Worm (Caenorhabditis elegans) whole organism, young adult: ENCODE results near the gene let-4.

Experiments used
- B0035.1 ChIP-seq: sonication (generic microtip); optimal IDR thresholded peaks from 2 replicates; lab custom pipeline; 2016; ENCODE audit warnings: missing genetic modification characterization, mild to moderate bottlenecking, missing compliant biosample characterization, missing genotype, missing genetic modification reagents
- B0336.3 ChIP-seq: fragments of 200-800 bp; sonication (Bioruptor generic); IDR thresholded peaks from 2 replicates; pipeline ENCODE4 v1.3.6; 2022; ENCODE audit warnings: missing genetic modification characterization, missing compliant biosample characterization
- C17E4.6 ChIP-seq: fragments of 200-800 bp; sonication (Bioruptor generic); IDR thresholded peaks from 2 replicates; pipeline ENCODE4 v1.3.6; 2022; ENCODE audit warnings: missing genetic modification reagents, missing genetic modification characterization, missing compliant biosample characterization
- D2030.7 ChIP-seq: fragments of 200-800 bp; sonication (Bioruptor generic); IDR thresholded peaks from 2 replicates; pipeline ENCODE4 v1.3.6; 2022; ENCODE audit warnings: missing genetic modification reagents, missing genetic modification characterization, missing compliant biosample characterization
- F10E7.11 ChIP-seq: sonication (generic microtip); optimal IDR thresholded peaks from 2 replicates; lab custom pipeline; 2017; ENCODE audit warnings: mild to moderate bottlenecking, missing genetic modification characterization, moderate library complexity, missing compliant biosample characterization
- F23B12.7 ChIP-seq: sonication (generic microtip); optimal IDR thresholded peaks from 2 replicates; lab custom pipeline; 2017; ENCODE audit warnings: missing genetic modification characterization, mild to moderate bottlenecking, missing compliant biosample characterization, antibody characterized with exemption, moderate library complexity; ENCODE audit not compliant: insufficient read depth
- F33H1.4 ChIP-seq: fragments of 200-800 bp; sonication (Bioruptor generic); IDR thresholded peaks from 2 replicates; pipeline ENCODE4 v1.3.6; 2022; ENCODE audit warnings: missing genetic modification reagents, missing genetic modification characterization, missing compliant biosample characterization
- F37B4.10 ChIP-seq: fragments of 200-800 bp; sonication (Bioruptor generic); IDR thresholded peaks from 2 replicates; pipeline ENCODE4 v1.3.6; 2022; ENCODE audit warnings: missing genetic modification characterization, missing compliant biosample characterization
- F39B2.1 ChIP-seq: fragments of 200-800 bp; sonication (Bioruptor generic); IDR thresholded peaks from 2 replicates; pipeline ENCODE4 v1.3.6; 2022; ENCODE audit warnings: missing genetic modification reagents, missing genetic modification characterization, missing compliant biosample characterization
- aptf-2 ChIP-seq: fragments of 200-800 bp; sonication (Bioruptor generic); conservative IDR thresholded peaks from 2 replicates; pipeline ENCODE4 v1.3.6; 2022; ENCODE audit warnings: missing genetic modification reagents, missing genetic modification characterization, missing compliant biosample characterization
- aptf-3 ChIP-seq: fragments of 200-800 bp; sonication (Bioruptor generic); IDR thresholded peaks from 2 replicates; pipeline ENCODE4 v1.3.6; 2022; ENCODE audit warnings: missing genetic modification characterization, missing compliant biosample characterization
- bed-1 ChIP-seq: fragments of 200-800 bp; sonication (Bioruptor generic); IDR thresholded peaks from 2 replicates; pipeline ENCODE4 v1.3.6; 2022; ENCODE audit warnings: missing genetic modification reagents, missing genetic modification characterization, missing compliant biosample characterization
- bed-2 ChIP-seq: fragments of 200-800 bp; sonication (Bioruptor generic); IDR thresholded peaks from 2 replicates; pipeline ENCODE4 v1.3.6; 2022; ENCODE audit warnings: missing genetic modification reagents, missing genetic modification characterization, missing compliant biosample characterization
- cebp-1 ChIP-seq, 2 experiments: fragments of 200-800 bp in 1 of 2; sonication (Bioruptor generic) in 1 of 2; sonication (generic microtip) in 1 of 2; IDR thresholded peaks in 1 of 2; optimal IDR thresholded peaks in 1 of 2; 2 replicates each; pipeline versions ENCODE4 v1.3.6 to Lab custom; 2017 to 2022; ENCODE audit warnings: missing compliant biosample characterization in 2 of 2, missing genetic modification characterization in 2 of 2, mild to moderate bottlenecking in 1 of 2, missing genetic modification reagents in 1 of 2, moderate library complexity in 1 of 2
- cebp-2 ChIP-seq: fragments of 200-800 bp; sonication (Bioruptor generic); IDR thresholded peaks from 2 replicates; pipeline ENCODE4 v1.3.6; 2022; ENCODE audit warnings: missing genetic modification characterization, missing compliant biosample characterization
- ceh-58 ChIP-seq: fragments of 200-800 bp; sonication (Bioruptor generic); IDR thresholded peaks from 2 replicates; pipeline ENCODE4 v1.3.6; 2022; ENCODE audit warnings: missing genetic modification characterization, missing compliant biosample characterization
- chd-7 ChIP-seq: sonication (generic microtip); optimal IDR thresholded peaks from 2 replicates; lab custom pipeline; 2016; ENCODE audit warnings: mild to moderate bottlenecking, missing genetic modification characterization, moderate library complexity, missing compliant biosample characterization
- die-1 ChIP-seq: sonication (generic microtip); optimal IDR thresholded peaks from 2 replicates; lab custom pipeline; 2016; ENCODE audit warnings: missing genotype, mild to moderate bottlenecking, missing genetic modification characterization, missing compliant biosample characterization
- efl-1 ChIP-seq: fragments of 150-350 bp; optimal IDR thresholded peaks from 2 replicates; lab custom pipeline; 2014; ENCODE audit warnings: missing biosample characterization, missing genetic modification reagents, missing genetic modification characterization
- egl-18 ChIP-seq: fragments of 200-800 bp; sonication (Bioruptor generic); IDR thresholded peaks from 2 replicates; pipeline ENCODE4 v1.3.6; 2022; ENCODE audit warnings: missing genetic modification reagents, missing genetic modification characterization, missing compliant biosample characterization
- egl-44 ChIP-seq: fragments of 200-800 bp; sonication (Bioruptor generic); IDR thresholded peaks from 2 replicates; pipeline ENCODE4 v1.3.6; 2022; ENCODE audit warnings: missing genetic modification reagents, missing genetic modification characterization, missing compliant biosample characterization
- ekl-4 ChIP-seq: fragments of 200-800 bp; sonication (Bioruptor generic); IDR thresholded peaks from 2 replicates; pipeline ENCODE4 v1.3.6; 2022; ENCODE audit warnings: missing genetic modification reagents, missing genetic modification characterization, missing compliant biosample characterization
- fkh-3 ChIP-seq: sonication (generic microtip); optimal IDR thresholded peaks from 2 replicates; lab custom pipeline; 2016; ENCODE audit warnings: mild to moderate bottlenecking, missing genetic modification characterization, missing compliant biosample characterization
- hlh-12 ChIP-seq: sonication (generic microtip); optimal IDR thresholded peaks from 2 replicates; lab custom pipeline; 2016; ENCODE audit warnings: missing genetic modification characterization, missing compliant biosample characterization
- hsf-1 ChIP-seq: fragments of 200-800 bp; sonication (Bioruptor generic); IDR thresholded peaks from 2 replicates; pipeline ENCODE4 v1.3.6; 2022; ENCODE audit warnings: missing genetic modification reagents, missing genetic modification characterization, missing compliant biosample characterization
- lin-35 ChIP-seq, 3 experiments: fragments of 150-350 bp in 2 of 3; sonication (generic microtip) in 1 of 3; optimal IDR thresholded peaks; 2 replicates each; lab custom pipeline; 2014 to 2018; ENCODE audit warnings: missing biosample characterization in 3 of 3, missing genetic modification characterization in 3 of 3, missing genetic modification reagents in 3 of 3
- lsy-27 ChIP-seq: sonication (generic microtip); optimal IDR thresholded peaks from 2 replicates; lab custom pipeline; 2017; ENCODE audit warnings: missing genetic modification characterization, mild to moderate bottlenecking, missing compliant biosample characterization, antibody characterized with exemption, missing genotype, borderline replicate concordance; ENCODE audit not compliant: insufficient read depth
- madf-10 ChIP-seq: sonication (generic microtip); optimal IDR thresholded peaks from 2 replicates; lab custom pipeline; 2016; ENCODE audit warnings: mild to moderate bottlenecking, missing genetic modification characterization, missing compliant biosample characterization
- madf-6 ChIP-seq: fragments of 200-800 bp; sonication (Bioruptor generic); IDR thresholded peaks from 2 replicates; pipeline ENCODE4 v1.3.6; 2022; ENCODE audit warnings: missing genetic modification reagents, missing genetic modification characterization, missing compliant biosample characterization
- madf-8 ChIP-seq: fragments of 200-800 bp; sonication (Bioruptor generic); conservative IDR thresholded peaks from 2 replicates; pipeline ENCODE4 v1.3.6; 2022; ENCODE audit warnings: missing genetic modification reagents, missing genetic modification characterization, missing compliant biosample characterization
- mel-28 ChIP-seq: sonication (generic microtip); optimal IDR thresholded peaks from 2 replicates; lab custom pipeline; 2016; ENCODE audit warnings: borderline replicate concordance, mild to moderate bottlenecking, missing genetic modification characterization, missing compliant biosample characterization
- mxl-1 ChIP-seq: sonication (generic microtip); optimal IDR thresholded peaks from 2 replicates; lab custom pipeline; 2016; ENCODE audit warnings: missing genetic modification characterization, missing compliant biosample characterization
- nhr-179 ChIP-seq: sonication (generic microtip); optimal IDR thresholded peaks from 2 replicates; lab custom pipeline; 2016; ENCODE audit warnings: mild to moderate bottlenecking, missing genetic modification characterization, missing compliant biosample characterization
- nhr-90 ChIP-seq: sonication (generic microtip); optimal IDR thresholded peaks from 2 replicates; lab custom pipeline; 2016; ENCODE audit warnings: missing genotype, mild to moderate bottlenecking, missing genetic modification characterization, missing compliant biosample characterization
- pbrm-1 ChIP-seq: fragments of 200-800 bp; sonication (Bioruptor generic); IDR thresholded peaks from 2 replicates; pipeline ENCODE4 v1.3.6; 2022; ENCODE audit warnings: missing genetic modification reagents, missing genetic modification characterization, missing compliant biosample characterization
- rcor-1 ChIP-seq: fragments of 200-800 bp; sonication (Bioruptor generic); IDR thresholded peaks from 2 replicates; pipeline ENCODE4 v1.3.6; 2022; ENCODE audit warnings: missing genetic modification reagents, missing genetic modification characterization, missing compliant biosample characterization
- rpc-1 ChIP-seq, 2 experiments: fragments of 150-350 bp in 1 of 2; sonication (generic microtip) in 1 of 2; optimal IDR thresholded peaks; 2 replicates each; lab custom pipeline; 2014 to 2018; ENCODE audit warnings: missing biosample characterization in 1 of 2, missing genetic modification characterization in 1 of 2, missing genetic modification reagents in 1 of 2, missing genotype in 1 of 2
- snpc-1.1 ChIP-seq: sonication (generic microtip); optimal IDR thresholded peaks from 2 replicates; lab custom pipeline; 2017; ENCODE audit warnings: missing genetic modification characterization, mild to moderate bottlenecking, missing compliant biosample characterization, antibody characterized with exemption, moderate library complexity, missing genotype, missing genetic modification reagents; ENCODE audit not compliant: insufficient read depth
- somi-1 ChIP-seq: fragments of 200-800 bp; sonication (Bioruptor generic); optimal IDR thresholded peaks from 2 replicates; lab custom pipeline; 2018; ENCODE audit warnings: mild to moderate bottlenecking, missing genetic modification characterization, missing compliant biosample characterization
- sptf-2 ChIP-seq: fragments of 200-800 bp; sonication (Bioruptor generic); optimal IDR thresholded peaks from 2 replicates; lab custom pipeline; 2018; ENCODE audit warnings: mild to moderate bottlenecking, missing genetic modification characterization, missing compliant biosample characterization
- tbp1 ChIP-seq: fragments of 200-800 bp; sonication (Bioruptor generic); optimal IDR thresholded peaks from 2 replicates; lab custom pipeline; 2018; ENCODE audit warnings: mild to moderate bottlenecking, missing genetic modification characterization, missing compliant biosample characterization
- tbx-9 ChIP-seq: sonication (generic microtip); optimal IDR thresholded peaks from 2 replicates; lab custom pipeline; 2016; ENCODE audit warnings: borderline replicate concordance, missing genetic modification characterization, inconsistent platforms, missing compliant biosample characterization
- unc-130 ChIP-seq: sonication (generic microtip); optimal IDR thresholded peaks from 2 replicates; lab custom pipeline; 2016; ENCODE audit warnings: missing genetic modification reagents, missing genetic modification characterization, missing compliant biosample characterization
- zfh-2 ChIP-seq: fragments of 200-800 bp; sonication (Bioruptor generic); conservative IDR thresholded peaks from 2 replicates; pipeline ENCODE4 v1.3.6; 2022; ENCODE audit warnings: missing genetic modification reagents, missing genetic modification characterization, missing compliant biosample characterization
- ztf-25 ChIP-seq: fragments of 200-800 bp; sonication (Bioruptor generic); IDR thresholded peaks from 2 replicates; pipeline ENCODE4 v1.3.6; 2022; ENCODE audit warnings: missing genetic modification reagents, missing genetic modification characterization, missing compliant biosample characterization
- ztf-3 ChIP-seq: fragments of 200-800 bp; sonication (Bioruptor generic); optimal IDR thresholded peaks from 2 replicates; lab custom pipeline; 2018; ENCODE audit warnings: mild to moderate bottlenecking, missing genetic modification characterization, missing compliant biosample characterization

The let-4 gene

ce11 chrX:14562286-14563086 is 15.2 kb upstream of the let-4 start (continued):
- TF ChIP-seq chd-7 (tag; lab: Kevin White, UChicago) (peak; percentile 58), aptf-2 (no peak), bed-1 (no peak), snpc-1.1 (tag; lab: Kevin White, UChicago) (no peak), mxl-1 (tag; lab: Kevin White, UChicago) (no peak), D2030.7 (no peak), nhr-179 (tag; lab: Kevin White, UChicago) (no peak), rpc-1 (optimal IDR thresholded peaks at IDR 0.05; lab: Kevin White, UChicago) (no peak), rpc-1 (tag; optimal IDR thresholded peaks at IDR 0.05; lab: Kevin White, UChicago) (no peak), lin-35 (GFP tag; optimal IDR thresholded peaks at IDR 0.05; lab: Kevin White, UChicago) (peak in 1 of 3 experiments; percentile 63), efl-1 (GFP tag; lab: Kevin White, UChicago) (no peak), hlh-12 (tag; lab: Kevin White, UChicago) (no peak), lsy-27 (tag; lab: Kevin White, UChicago) (no peak), ceh-58 (GFP tag; lab: Robert Waterston, UW) (no peak), rcor-1 (GFP tag; lab: Robert Waterston, UW) (no peak), tbp1 (GFP tag; lab: Kevin White, UChicago) (no peak), F10E7.11 (tag; lab: Kevin White, UChicago) (no peak), madf-10 (peak; percentile 1), die-1 (tag; lab: Kevin White, UChicago) (no peak), aptf-3 (GFP tag; lab: Robert Waterston, UW) (no peak), sptf-2 (GFP tag; lab: Kevin White, UChicago) (no peak), fkh-3 (tag; lab: Kevin White, UChicago) (no peak), unc-130 (GFP tag; lab: Kevin White, UChicago) (no peak), hsf-1 (no peak), bed-2 (GFP tag; lab: Robert Waterston, UW) (no peak), cebp-2 (GFP tag; lab: Robert Waterston, UW) (no peak), tbx-9 (tag; lab: Kevin White, UChicago) (no peak), somi-1 (GFP tag; lab: Kevin White, UChicago) (peak; percentile 25), egl-44 (GFP tag; lab: Robert Waterston, UW) (no peak), zfh-2 (GFP tag; lab: Robert Waterston, UW) (no peak), F39B2.1 (GFP tag; lab: Robert Waterston, UW) (no peak), ekl-4 (peak; percentile 48; the same call in 1 of the 2 replicates), cebp-1 (GFP tag; IDR thresholded peaks at IDR 0.05; lab: Robert Waterston, UW) (0 out of 2 replicates have a peak, but pooled peaks have one; percentile 9), cebp-1 (tag; optimal IDR thresholded peaks at IDR 0.05; lab: Kevin White, UChicago) (no peak), F33H1.4 (GFP tag; lab: Robert Waterston, UW) (no peak), B0336.3 (no peak), madf-8 (no peak), nhr-90 (tag; lab: Kevin White, UChicago) (no peak), F37B4.10 (GFP tag; lab: Robert Waterston, UW) (no peak), madf-6 (no peak), ztf-3 (GFP tag; lab: Kevin White, UChicago) (no peak), pbrm-1 (GFP tag; lab: Robert Waterston, UW) (peak; percentile 30; the same call in 1 of the 2 replicates), mel-28 (tag; lab: Kevin White, UChicago) (no peak), B0035.1 (no peak), egl-18 (GFP tag; lab: Robert Waterston, UW) (0 out of 2 replicates have a peak, but pooled peaks have one; percentile 10), C17E4.6 (GFP tag; lab: Robert Waterston, UW) (no peak), F23B12.7 (tag; lab: Kevin White, UChicago) (no peak), ztf-25 (GFP tag; lab: Robert Waterston, UW) (no peak)
